Worm (Caenorhabditis elegans) whole organism, young adult: ENCODE data around the gene srx-19.
A peak's percentile ranks its signal among the peaks of the same experiment; 100 is the strongest.

ENCODE experiments used
- B0019.2 ChIP-seq: fragments of 200-800 bp; sonication (Bioruptor generic); conservative IDR thresholded peaks from 2 replicates; pipeline ENCODE4 v1.3.6; 2022; ENCODE audit warnings: missing genetic modification reagents, missing genetic modification characterization, missing compliant biosample characterization
- C17E4.6 ChIP-seq: fragments of 200-800 bp; sonication (Bioruptor generic); IDR thresholded peaks from 2 replicates; pipeline ENCODE4 v1.3.6; 2022; ENCODE audit warnings: missing genetic modification reagents, missing genetic modification characterization, missing compliant biosample characterization
- D2030.7 ChIP-seq: fragments of 200-800 bp; sonication (Bioruptor generic); IDR thresholded peaks from 2 replicates; pipeline ENCODE4 v1.3.6; 2022; ENCODE audit warnings: missing genetic modification reagents, missing genetic modification characterization, missing compliant biosample characterization
- F33H1.4 ChIP-seq: fragments of 200-800 bp; sonication (Bioruptor generic); IDR thresholded peaks from 2 replicates; pipeline ENCODE4 v1.3.6; 2022; ENCODE audit warnings: missing genetic modification reagents, missing genetic modification characterization, missing compliant biosample characterization
- F49E8.2 ChIP-seq: sonication (generic microtip); optimal IDR thresholded peaks from 3 replicates; lab custom pipeline; 2017; ENCODE audit warnings: missing genetic modification characterization, mild to moderate bottlenecking, missing compliant biosample characterization, antibody characterized with exemption, moderate library complexity; ENCODE audit not compliant: insufficient read depth
- F57A8.1 ChIP-seq: fragments of 200-800 bp; sonication (Bioruptor generic); optimal IDR thresholded peaks from 2 replicates; lab custom pipeline; 2018; ENCODE audit warnings: mild to moderate bottlenecking, missing genetic modification characterization, moderate library complexity, missing compliant biosample characterization
- Y53G8AR.9 ChIP-seq: fragments of 200-800 bp; sonication (Bioruptor generic); conservative IDR thresholded peaks from 2 replicates; pipeline ENCODE4 v1.3.6; 2022; ENCODE audit warnings: missing genetic modification reagents, missing genetic modification characterization, missing compliant biosample characterization
- Y56A3A.18 ChIP-seq: fragments of 200-800 bp; sonication (Bioruptor generic); IDR thresholded peaks from 2 replicates; pipeline ENCODE4 v1.3.6; 2022; ENCODE audit warnings: missing genetic modification reagents, missing genetic modification characterization, missing compliant biosample characterization
- Y79H2A.3 ChIP-seq: fragments of 200-800 bp; sonication (Bioruptor generic); conservative IDR thresholded peaks from 2 replicates; pipeline ENCODE4 v1.3.6; 2022; ENCODE audit warnings: missing genetic modification reagents, missing genetic modification characterization, missing compliant biosample characterization
- Y95B8A.8 ChIP-seq: fragments of 200-800 bp; sonication (Bioruptor generic); IDR thresholded peaks from 2 replicates; pipeline ENCODE4 v1.3.6; 2022; ENCODE audit warnings: missing genetic modification reagents, missing genetic modification characterization, missing compliant biosample characterization
- akir-1 ChIP-seq: fragments of 200-800 bp; sonication (Bioruptor generic); optimal IDR thresholded peaks from 2 replicates; lab custom pipeline; 2018; ENCODE audit warnings: mild to moderate bottlenecking, missing genetic modification characterization, moderate library complexity, missing compliant biosample characterization
- ama-1 ChIP-seq, 3 experiments: fragments of 150-350 bp in 1 of 3; sonication (generic microtip) in 2 of 3; optimal IDR thresholded peaks; 2 replicates each; lab custom pipeline; 2014 to 2018; ENCODE audit warnings: missing biosample characterization in 2 of 3, missing genetic modification characterization in 2 of 3, missing genetic modification reagents in 2 of 3
- athp-1 ChIP-seq: sonication (generic microtip); optimal IDR thresholded peaks from 2 replicates; lab custom pipeline; 2017; ENCODE audit warnings: mild to moderate bottlenecking, missing genetic modification characterization, missing compliant biosample characterization
- attf-6 ChIP-seq: fragments of 200-800 bp; sonication (Bioruptor generic); IDR thresholded peaks from 2 replicates; pipeline ENCODE4 v1.3.6; 2022; ENCODE audit warnings: missing genetic modification reagents, missing genetic modification characterization, missing compliant biosample characterization
- cebp-1 ChIP-seq, 2 experiments: fragments of 200-800 bp in 1 of 2; sonication (Bioruptor generic) in 1 of 2; sonication (generic microtip) in 1 of 2; IDR thresholded peaks in 1 of 2; optimal IDR thresholded peaks in 1 of 2; 2 replicates each; pipeline versions ENCODE4 v1.3.6 to Lab custom; 2017 to 2022; ENCODE audit warnings: missing compliant biosample characterization in 2 of 2, missing genetic modification characterization in 2 of 2, mild to moderate bottlenecking in 1 of 2, missing genetic modification reagents in 1 of 2, moderate library complexity in 1 of 2
- ceh-100 ChIP-seq: fragments of 200-800 bp; sonication (Bioruptor generic); IDR thresholded peaks from 2 replicates; pipeline ENCODE4 v1.3.6; 2022; ENCODE audit warnings: missing genetic modification reagents, missing genetic modification characterization, missing compliant biosample characterization
- dox-1 ChIP-seq: fragments of 200-800 bp; sonication (Bioruptor generic); IDR thresholded peaks from 2 replicates; pipeline ENCODE4 v1.3.6; 2022; ENCODE audit warnings: missing genetic modification reagents, missing genetic modification characterization, missing compliant biosample characterization
- egrh-3 ChIP-seq: fragments of 200-800 bp; sonication (Bioruptor generic); IDR thresholded peaks from 2 replicates; pipeline ENCODE4 v1.3.6; 2022; ENCODE audit warnings: missing genetic modification reagents, missing genetic modification characterization, missing compliant biosample characterization
- ekl-4 ChIP-seq: fragments of 200-800 bp; sonication (Bioruptor generic); IDR thresholded peaks from 2 replicates; pipeline ENCODE4 v1.3.6; 2022; ENCODE audit warnings: missing genetic modification reagents, missing genetic modification characterization, missing compliant biosample characterization
- fkh-3 ChIP-seq: sonication (generic microtip); optimal IDR thresholded peaks from 2 replicates; lab custom pipeline; 2016; ENCODE audit warnings: mild to moderate bottlenecking, missing genetic modification characterization, missing compliant biosample characterization
- him-1 ChIP-seq: sonication (generic microtip); optimal IDR thresholded peaks from 2 replicates; lab custom pipeline; 2016; ENCODE audit warnings: missing genotype, missing genetic modification reagents, missing genetic modification characterization, missing compliant biosample characterization
- hmg-1.2 ChIP-seq: fragments of 200-800 bp; sonication (Bioruptor generic); IDR thresholded peaks from 2 replicates; pipeline ENCODE4 v1.3.6; 2022; ENCODE audit warnings: missing genetic modification reagents, missing genetic modification characterization, missing compliant biosample characterization
- hrde-1 ChIP-seq: sonication (generic microtip); optimal IDR thresholded peaks from 2 replicates; lab custom pipeline; 2016; ENCODE audit warnings: missing genetic modification characterization, mild to moderate bottlenecking, missing compliant biosample characterization, moderate library complexity, missing genotype, missing genetic modification reagents, borderline replicate concordance
- hsf-1 ChIP-seq: fragments of 200-800 bp; sonication (Bioruptor generic); IDR thresholded peaks from 2 replicates; pipeline ENCODE4 v1.3.6; 2022; ENCODE audit warnings: missing genetic modification reagents, missing genetic modification characterization, missing compliant biosample characterization
- lin-26 ChIP-seq: fragments of 200-800 bp; sonication (Bioruptor generic); IDR thresholded peaks from 2 replicates; pipeline ENCODE4 v1.3.6; 2022; ENCODE audit warnings: missing genetic modification reagents, missing genetic modification characterization, missing compliant biosample characterization
- madf-3 ChIP-seq: fragments of 200-800 bp; sonication (Bioruptor generic); IDR thresholded peaks from 2 replicates; pipeline ENCODE4 v1.3.6; 2022; ENCODE audit warnings: missing genetic modification reagents, missing genetic modification characterization, missing compliant biosample characterization
- madf-6 ChIP-seq: fragments of 200-800 bp; sonication (Bioruptor generic); IDR thresholded peaks from 2 replicates; pipeline ENCODE4 v1.3.6; 2022; ENCODE audit warnings: missing genetic modification reagents, missing genetic modification characterization, missing compliant biosample characterization
- madf-8 ChIP-seq: fragments of 200-800 bp; sonication (Bioruptor generic); conservative IDR thresholded peaks from 2 replicates; pipeline ENCODE4 v1.3.6; 2022; ENCODE audit warnings: missing genetic modification reagents, missing genetic modification characterization, missing compliant biosample characterization
- mcd-1 ChIP-seq: fragments of 200-800 bp; sonication (Bioruptor generic); IDR thresholded peaks from 2 replicates; pipeline ENCODE4 v1.3.6; 2022; ENCODE audit warnings: missing genetic modification reagents, missing genetic modification characterization, missing compliant biosample characterization
- pbrm-1 ChIP-seq: fragments of 200-800 bp; sonication (Bioruptor generic); IDR thresholded peaks from 2 replicates; pipeline ENCODE4 v1.3.6; 2022; ENCODE audit warnings: missing genetic modification reagents, missing genetic modification characterization, missing compliant biosample characterization
- pha-4 ChIP-seq: fragments of 150-350 bp; sonication (generic microtip); optimal IDR thresholded peaks from 2 replicates; lab custom pipeline; 2014; ENCODE audit warnings: missing biosample characterization, missing genetic modification reagents, missing genetic modification characterization
- snpc-1.1 ChIP-seq: sonication (generic microtip); optimal IDR thresholded peaks from 2 replicates; lab custom pipeline; 2017; ENCODE audit warnings: missing genetic modification characterization, mild to moderate bottlenecking, missing compliant biosample characterization, antibody characterized with exemption, moderate library complexity, missing genotype, missing genetic modification reagents; ENCODE audit not compliant: insufficient read depth
- snpc-3.4 ChIP-seq: sonication (generic microtip); optimal IDR thresholded peaks from 2 replicates; lab custom pipeline; 2017; ENCODE audit warnings: missing genetic modification characterization, mild to moderate bottlenecking, missing compliant biosample characterization, antibody characterized with exemption, moderate library complexity, missing genotype, missing genetic modification reagents
- snpc-4 ChIP-seq, 5 experiments: fragments of 150-350 bp in 1 of 5; sonication (generic microtip) in 4 of 5; optimal IDR thresholded peaks; 2 replicates each; lab custom pipeline; 2014 to 2018; ENCODE audit warnings: missing genetic modification characterization in 5 of 5, missing biosample characterization in 3 of 5, antibody characterized with exemption in 2 of 5, mild to moderate bottlenecking in 2 of 5, missing compliant biosample characterization in 2 of 5, missing genotype in 2 of 5, moderate library complexity in 2 of 5, missing genetic modification reagents in 1 of 5
- xnd-1 ChIP-seq: sonication (generic microtip); optimal IDR thresholded peaks from 2 replicates; lab custom pipeline; 2016; ENCODE audit warnings: missing genotype, missing genetic modification reagents, missing genetic modification characterization, missing compliant biosample characterization
- zim-3 ChIP-seq: sonication (generic microtip); optimal IDR thresholded peaks from 2 replicates; lab custom pipeline; 2017; ENCODE audit warnings: mild to moderate bottlenecking, missing genetic modification characterization, moderate library complexity, missing compliant biosample characterization
- ztf-18 ChIP-seq: sonication (generic microtip); optimal IDR thresholded peaks from 2 replicates; lab custom pipeline; 2016; ENCODE audit warnings: missing genotype, mild to moderate bottlenecking, missing genetic modification characterization, missing compliant biosample characterization
- ztf-25 ChIP-seq: fragments of 200-800 bp; sonication (Bioruptor generic); IDR thresholded peaks from 2 replicates; pipeline ENCODE4 v1.3.6; 2022; ENCODE audit warnings: missing genetic modification reagents, missing genetic modification characterization, missing compliant biosample characterization

The srx-19 gene

DNA sequence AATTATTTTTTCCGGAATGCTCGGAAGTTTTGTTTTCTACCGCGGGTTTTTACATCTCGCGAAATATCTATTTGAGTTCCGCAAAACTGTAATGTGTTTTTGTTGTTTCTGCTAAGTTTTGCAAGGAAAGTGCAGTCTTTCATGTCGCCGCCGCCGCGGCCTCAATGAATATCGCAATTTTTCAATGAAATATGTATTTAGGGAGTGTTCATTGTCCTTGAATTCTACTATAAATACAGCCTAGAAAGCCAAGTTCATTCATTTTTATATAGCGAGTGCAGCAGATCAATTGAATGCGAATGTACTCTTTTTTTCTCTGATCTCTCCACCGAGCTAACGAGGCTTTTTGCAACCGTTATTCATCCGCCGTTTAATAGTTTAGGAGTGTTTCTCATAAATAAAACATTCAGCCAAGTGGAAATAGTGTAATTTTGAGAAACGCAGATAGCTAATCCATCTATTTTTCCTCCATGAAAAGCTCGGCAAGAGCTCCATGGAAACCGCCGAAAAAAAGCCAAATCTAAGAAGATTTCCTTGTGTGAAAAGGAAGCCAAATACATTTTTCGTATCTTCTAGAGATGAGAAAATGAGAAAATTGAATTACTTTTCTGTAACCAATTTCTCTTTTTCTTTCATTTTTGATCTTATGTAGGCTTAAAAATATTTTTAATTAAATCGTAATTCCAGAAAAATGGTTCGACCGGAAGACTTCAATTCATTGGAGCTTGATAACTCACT is 40.0 kb downstream of the srx-19 start, which contains the start of gene T22D1.3 (continued):
- TF ChIP-seq F57A8.1 (GFP tag; lab: Kevin White, UChicago): no peak
- no peak for TF ChIP-seq pbrm-1 (GFP tag; lab: Robert Waterston, UW)
- no peak for TF ChIP-seq athp-1
- TF ChIP-seq hsf-1: 0 out of 2 replicates have a peak, but pooled peaks have one; percentile 57
- TF ChIP-seq fkh-3 (tag; lab: Kevin White, UChicago): peak; percentile 37
- TF ChIP-seq akir-1 (GFP tag; lab: Kevin White, UChicago): no peak
- TF ChIP-seq Y95B8A.8 (GFP tag; lab: Robert Waterston, UW): no peak
- TF ChIP-seq xnd-1 (tag; lab: Kevin White, UChicago): no peak
- no peak for TF ChIP-seq Y79H2A.3 (GFP tag; lab: Robert Waterston, UW)
- TF ChIP-seq F33H1.4 (GFP tag; lab: Robert Waterston, UW): no peak; the same call in 1 of the 2 replicates
- no peak for TF ChIP-seq C17E4.6
- TF ChIP-seq B0019.2 (GFP tag; lab: Robert Waterston, UW): no peak
- TF ChIP-seq zim-3: peak; percentile 56
- no peak for TF ChIP-seq ztf-25 (GFP tag; lab: Robert Waterston, UW)
- no peak for TF ChIP-seq pha-4 (tag; lab: Kevin White, UChicago)

DNA sequence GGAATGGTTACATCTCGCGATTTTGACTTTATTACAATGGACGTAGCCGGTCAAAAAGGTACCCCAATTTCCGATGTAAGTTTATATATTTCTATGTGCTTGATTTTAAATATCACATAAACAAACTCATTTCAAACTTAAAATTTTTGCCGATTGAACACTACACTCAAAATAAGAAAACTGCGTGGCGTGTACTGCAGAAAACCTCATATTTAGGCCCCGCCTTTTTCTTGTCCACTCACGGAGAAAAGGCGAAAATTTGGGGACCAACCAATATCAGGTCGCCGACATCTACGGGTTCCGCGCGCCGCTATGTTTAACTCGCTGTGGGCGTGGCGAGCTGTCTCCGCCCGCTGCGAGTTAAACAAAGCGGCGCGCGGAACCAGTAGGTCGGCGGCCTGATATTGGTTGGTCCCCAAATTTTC is 41.1 kb downstream of the srx-19 start:
- TF ChIP-seq lin-26 (GFP tag; lab: Robert Waterston, UW): 0 out of 2 replicates have a peak, but pooled peaks have one; percentile 16
- peak; percentile 33 for TF ChIP-seq snpc-3.4
- 0 out of 2 replicates have a peak, but pooled peaks have one; percentile 15 for TF ChIP-seq madf-8 (GFP tag; lab: Robert Waterston, UW)
- TF ChIP-seq C17E4.6: peak; percentile 40; the same call in 1 of the 2 replicates
- 0 out of 2 replicates have a peak, but pooled peaks have one; percentile 28 for TF ChIP-seq Y95B8A.8 (GFP tag; lab: Robert Waterston, UW)
- TF ChIP-seq snpc-4 (GFP tag; optimal IDR thresholded peaks at IDR 0.05; lab: Kevin White, UChicago): peak; percentile 86
- TF ChIP-seq snpc-4 (tag; optimal IDR thresholded peaks at IDR 0.05; lab: Kevin White, UChicago): peak in 3 of 4 experiments; percentile 91 to 94 (median 94)
- peak; percentile 59; the same call in 1 of the 2 replicates for TF ChIP-seq ceh-100
- 0 out of 2 replicates have a peak, but pooled peaks have one; percentile 28 for TF ChIP-seq egrh-3 (GFP tag; lab: Robert Waterston, UW)
- peak; percentile 77 for TF ChIP-seq attf-6 (GFP tag; lab: Robert Waterston, UW)
- peak; percentile 89 for TF ChIP-seq hmg-1.2 (GFP tag; lab: Robert Waterston, UW)
- TF ChIP-seq F49E8.2 (tag; lab: Kevin White, UChicago): peak; percentile 2
- peak; percentile 80 for TF ChIP-seq pbrm-1 (GFP tag; lab: Robert Waterston, UW)
- peak; percentile 64 for TF ChIP-seq dox-1 (GFP tag; lab: Robert Waterston, UW)
- TF ChIP-seq Y53G8AR.9 (GFP tag; lab: Robert Waterston, UW): peak; percentile 58; the same call in 1 of the 2 replicates
- peak; percentile 57 for TF ChIP-seq mcd-1 (GFP tag; lab: Robert Waterston, UW)
- TF ChIP-seq snpc-1.1 (tag; lab: Kevin White, UChicago): peak; percentile 88
- peak; percentile 71 for TF ChIP-seq madf-6 (GFP tag; lab: Robert Waterston, UW)
- TF ChIP-seq F33H1.4 (GFP tag; lab: Robert Waterston, UW): peak; percentile 58
- peak; percentile 76 for TF ChIP-seq D2030.7
- peak; percentile 20 for TF ChIP-seq ztf-18
- peak; percentile 63 for TF ChIP-seq ekl-4 (GFP tag; lab: Robert Waterston, UW)

DNA sequence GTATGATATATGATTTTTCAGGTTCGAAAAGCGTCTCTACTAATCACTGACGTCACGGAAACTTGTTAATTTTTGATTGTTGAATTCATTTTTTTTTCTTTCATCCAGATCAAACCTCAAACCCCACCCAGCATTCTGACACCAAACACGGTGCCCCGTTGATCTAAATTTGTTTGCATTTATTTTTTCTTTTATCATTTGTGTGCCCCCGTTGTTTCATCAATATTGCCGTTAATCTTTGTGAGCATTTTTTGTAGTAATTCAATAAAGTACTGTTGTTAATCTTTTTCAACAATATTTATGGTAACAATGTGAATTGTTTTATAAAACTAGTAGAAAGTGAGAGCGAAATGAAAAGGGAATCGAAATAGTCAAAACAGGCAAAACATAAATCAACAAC is 43.8 kb downstream of the srx-19 start:
- TF ChIP-seq Y56A3A.18 (GFP tag; lab: Robert Waterston, UW) (peak; percentile 70; the same call in 1 of the 2 replicates), ama-1 (optimal IDR thresholded peaks at IDR 0.05; lab: Kevin White, UChicago) (no peak), ama-1 (GFP tag; optimal IDR thresholded peaks at IDR 0.05; lab: Kevin White, UChicago) (peak in 1 of 2 experiments; percentile 32), madf-3 (GFP tag; lab: Robert Waterston, UW) (0 out of 2 replicates have a peak, but pooled peaks have one; percentile 55), xnd-1 (tag; lab: Kevin White, UChicago) (no peak), F49E8.2 (tag; lab: Kevin White, UChicago) (peak; percentile 4), hmg-1.2 (GFP tag; lab: Robert Waterston, UW) (peak; percentile 28; the same call in 1 of the 2 replicates), pbrm-1 (GFP tag; lab: Robert Waterston, UW) (no peak), Y53G8AR.9 (GFP tag; lab: Robert Waterston, UW) (0 out of 2 replicates have a peak, but pooled peaks have one; percentile 57), F33H1.4 (GFP tag; lab: Robert Waterston, UW) (0 out of 2 replicates have a peak, but pooled peaks have one; percentile 20), lin-26 (GFP tag; lab: Robert Waterston, UW) (0 out of 2 replicates have a peak, but pooled peaks have one; percentile 49), snpc-4 (GFP tag; optimal IDR thresholded peaks at IDR 0.05; lab: Kevin White, UChicago) (no peak), snpc-4 (tag; optimal IDR thresholded peaks at IDR 0.05; lab: Kevin White, UChicago) (peak in 2 of 4 experiments; percentile 35 to 56), him-1 (peak; percentile 64), cebp-1 (GFP tag; IDR thresholded peaks at IDR 0.05; lab: Robert Waterston, UW) (no peak), cebp-1 (tag; optimal IDR thresholded peaks at IDR 0.05; lab: Kevin White, UChicago) (peak; percentile 5), hrde-1 (tag; lab: Kevin White, UChicago) (peak; percentile 25)
